Fruit fly (Drosophila melanogaster): Measurements from ENCODE around the gene CkIalpha.

Gene CkIalpha

DNA sequence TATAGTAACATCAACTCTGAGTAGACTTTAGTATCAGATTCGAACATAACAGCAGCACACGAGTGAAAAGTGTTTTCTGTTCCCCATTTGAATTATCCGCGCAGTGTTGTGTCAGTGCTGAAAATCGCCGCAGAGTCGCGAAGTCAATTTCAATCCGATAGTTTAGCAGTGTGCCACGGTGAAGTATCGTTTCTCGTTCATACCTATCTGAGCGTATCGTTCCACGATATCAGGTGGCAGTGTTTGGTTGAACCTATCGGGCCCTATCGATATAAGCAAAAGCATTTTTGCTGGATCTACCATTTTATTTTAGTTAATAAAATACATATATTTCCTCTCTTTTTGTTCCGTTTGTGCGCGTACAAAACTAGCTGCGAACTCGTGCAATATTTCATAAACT is at the start of gene CkIalpha (continued):
- TF ChIP-seq eve (GFP tag; optimal IDR thresholded peaks at IDR 0.05) (no peak), Sry-β (GFP tag; optimal IDR thresholded peaks at IDR 0.05) (no peak), tup (GFP tag; optimal IDR thresholded peaks at IDR 0.05) (no peak), CG6813 (GFP tag; optimal IDR thresholded peaks at IDR 0.05) (no peak), CG17186 (GFP tag; optimal IDR thresholded peaks at IDR 0.05) (peak; percentile 88), CG17359 (tag; optimal IDR thresholded peaks at IDR 0.05) (no peak), CG8388 (GFP tag; optimal IDR thresholded peaks at IDR 0.05) (no peak), CG8924 (tag; optimal IDR thresholded peaks at IDR 0.05) (no peak), CG9215 (GFP tag; IDR thresholded peaks at IDR 0.05) (no peak), ind (GFP tag; optimal IDR thresholded peaks at IDR 0.05) (peak; percentile 60), Doc2 (GFP tag; IDR thresholded peaks at IDR 0.05) (no peak), croc (GFP tag; conservative IDR thresholded peaks at IDR 0.05) (no peak), pfk (GFP tag; optimal IDR thresholded peaks at IDR 0.05) (peak; percentile 92), lmd (GFP tag; IDR thresholded peaks at IDR 0.05) (no peak; the same call in 1 of the 2 replicates), pzg (GFP tag; optimal IDR thresholded peaks at IDR 0.05) (peak; percentile 99), CoRest (tag; optimal IDR thresholded peaks at IDR 0.05) (peak; percentile 58), Mrtf (GFP tag; IDR thresholded peaks at IDR 0.05) (no peak), otp (GFP tag; IDR thresholded peaks at IDR 0.05) (0 out of 3 replicates have a peak, but pooled peaks have one; percentile 38), Side (GFP tag; optimal IDR thresholded peaks at IDR 0.05) (peak; percentile 15), CG12299 (tag; optimal IDR thresholded peaks at IDR 0.05) (no peak), ro (GFP tag; IDR thresholded peaks at IDR 0.05) (no peak), CG10543 (GFP tag; optimal IDR thresholded peaks at IDR 0.05) (peak; percentile 35), Opbp (GFP tag; IDR thresholded peaks at IDR 0.05; ENCODE audit: partially characterized antibody) (peak; percentile 98), CG14965 (GFP tag; optimal IDR thresholded peaks at IDR 0.05; ENCODE audit: borderline replicate concordance) (no peak), CG12071 (GFP tag; optimal IDR thresholded peaks at IDR 0.05) (no peak), CG2129 (GFP tag; IDR thresholded peaks at IDR 0.05; ENCODE audit: partially characterized antibody) (peak; percentile 96), ato (GFP tag; IDR thresholded peaks at IDR 0.05; ENCODE audit: partially characterized antibody) (peak; percentile 98), Bgb (GFP tag; IDR thresholded peaks at IDR 0.05; ENCODE audit: partially characterized antibody) (peak; percentile 99), aop (GFP tag; IDR thresholded peaks at IDR 0.05) (no peak), CG13424 (tag; optimal IDR thresholded peaks at IDR 0.05) (peak; percentile 30), grn (GFP tag; optimal IDR thresholded peaks at IDR 0.05) (no peak), Six4 (GFP tag; optimal IDR thresholded peaks at IDR 0.05) (peak; percentile 36), Fer3 (tag; optimal IDR thresholded peaks at IDR 0.05) (no peak), cas (GFP tag; IDR thresholded peaks at IDR 0.05) (peak; percentile 44; the same call in 1 of the 2 replicates), bsh (GFP tag; optimal IDR thresholded peaks at IDR 0.05) (peak in 1 of 2 experiments; percentile 6), MTF-1 (GFP tag; optimal IDR thresholded peaks at IDR 0.05; ENCODE audit: borderline replicate concordance) (no peak), CG12744 (GFP tag; optimal IDR thresholded peaks at IDR 0.05) (no peak), Myb (GFP tag; optimal IDR thresholded peaks at IDR 0.05) (peak; percentile 64), Sin3A (optimal IDR thresholded peaks at IDR 0.05) (peak; percentile 64), Mad (GFP tag; optimal IDR thresholded peaks at IDR 0.05) (peak; percentile 57), Vsx1 (GFP tag; optimal IDR thresholded peaks at IDR 0.05) (no peak), grau (tag; optimal IDR thresholded peaks at IDR 0.05) (peak; percentile 48), CG3065 (GFP tag; optimal IDR thresholded peaks at IDR 0.05) (no peak), Hr78 (GFP tag; optimal IDR thresholded peaks at IDR 0.05) (no peak), Optix (GFP tag; IDR thresholded peaks at IDR 0.05) (no peak), Max (GFP tag; optimal IDR thresholded peaks at IDR 0.05) (peak; percentile 26), Ada2b (GFP tag; IDR thresholded peaks at IDR 0.05) (no peak), CG8089 (GFP tag; optimal IDR thresholded peaks at IDR 0.05) (no peak), Sox102F (GFP tag; optimal IDR thresholded peaks at IDR 0.05) (no peak), CG12236 (GFP tag; optimal IDR thresholded peaks at IDR 0.05) (no peak)

Measured in whole organism, embryonic.